Worm (Caenorhabditis elegans) whole organism, L2 larva: ENCODE data around the gene F46F3.3.

Experiments
- lin-39 ChIP-seq: fragments of 150-350 bp; optimal IDR thresholded peaks from 2 replicates; lab custom pipeline; 2014; ENCODE audit warnings: missing biosample characterization, missing genetic modification reagents, missing genetic modification characterization
- nhr-12 ChIP-seq: fragments of 150-350 bp; optimal IDR thresholded peaks from 2 replicates; lab custom pipeline; 2014; ENCODE audit warnings: missing biosample characterization, missing genetic modification characterization
- nhr-77 ChIP-seq: fragments of 150-350 bp; optimal IDR thresholded peaks from 2 replicates; lab custom pipeline; 2014; ENCODE audit warnings: missing biosample characterization, missing genetic modification characterization
- snpc-4 ChIP-seq: fragments of 150-350 bp; optimal IDR thresholded peaks from 2 replicates; lab custom pipeline; 2014; ENCODE audit warnings: missing biosample characterization, missing genetic modification characterization
- unc-39 ChIP-seq: fragments of 150-350 bp; optimal IDR thresholded peaks from 2 replicates; lab custom pipeline; 2014; ENCODE audit warnings: missing biosample characterization, missing genetic modification characterization
- unc-62 ChIP-seq: fragments of 150-350 bp; optimal IDR thresholded peaks from 2 replicates; lab custom pipeline; 2014; ENCODE audit warnings: missing biosample characterization, missing genetic modification reagents, missing genetic modification characterization
- zag-1 ChIP-seq: fragments of 150-350 bp; optimal IDR thresholded peaks from 2 replicates; lab custom pipeline; 2014; ENCODE audit warnings: missing biosample characterization, missing genetic modification characterization
- ztf-11 ChIP-seq: sonication (generic microtip); optimal IDR thresholded peaks from 2 replicates; lab custom pipeline; 2017; ENCODE audit warnings: missing biosample characterization, missing genetic modification characterization

DNA sequence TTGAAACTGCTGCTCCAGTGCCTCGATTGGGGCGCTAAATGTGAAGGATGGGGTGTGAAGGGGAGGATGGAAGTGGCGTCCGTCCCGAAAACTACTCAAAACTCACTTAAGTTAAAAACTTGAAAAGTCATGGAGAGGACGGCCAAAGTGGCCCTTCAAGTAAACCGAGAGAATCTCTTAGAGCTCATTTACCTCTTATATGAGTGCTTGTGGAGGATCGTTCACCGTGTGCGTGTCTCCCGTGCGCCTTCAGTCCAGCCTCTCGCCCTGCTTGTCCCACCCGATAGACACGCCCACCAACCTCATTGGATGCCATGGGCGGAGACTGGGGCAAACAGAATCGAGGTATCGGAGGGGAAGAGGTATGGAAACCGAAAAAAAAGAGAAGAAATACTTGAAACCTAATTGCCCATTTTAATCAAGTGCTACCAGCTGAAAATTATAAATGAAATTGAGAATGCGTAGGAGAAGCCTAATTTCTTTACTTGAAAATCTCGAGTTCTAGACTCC, 2.3 kb upstream of the F46F3.3 start, which contains the start of gene ceh-27:
- no peak for TF ChIP-seq nhr-12 (tag; lab: Kevin White, UChicago)
- no peak for TF ChIP-seq ztf-11 (tag; lab: Kevin White, UChicago)
- no peak for TF ChIP-seq snpc-4
- no peak for TF ChIP-seq lin-39 (tag; lab: Kevin White, UChicago)
- TF ChIP-seq unc-62 (GFP tag; lab: Kevin White, UChicago) = no peak
- no peak for TF ChIP-seq zag-1 (tag; lab: Kevin White, UChicago)
- no peak for TF ChIP-seq nhr-77 (tag; lab: Kevin White, UChicago)
- no peak for TF ChIP-seq unc-39 (tag; lab: Kevin White, UChicago)
